Fruit fly (Drosophila melanogaster) Kc167 (cell line): Measurements from ENCODE around the gene CG32820.

Experiments
- Myc ChIP-seq: fragments of >200 bp; optimal IDR thresholded peaks from 2 replicates; lab custom pipeline; 2017; ENCODE audit warnings: missing external identifiers
- Sin3A ChIP-seq: fragments of >200 bp; optimal IDR thresholded peaks from 2 replicates; lab custom pipeline; 2018; ENCODE audit warnings: missing external identifiers
- h ChIP-seq: fragments of >200 bp; optimal IDR thresholded peaks from 3 replicates; lab custom pipeline; 2018; ENCODE audit warnings: missing external identifiers
- insv ChIP-seq: fragments of >200 bp; optimal IDR thresholded peaks from 3 replicates; lab custom pipeline; 2018; ENCODE audit warnings: missing external identifiers
- psq ChIP-seq: fragments of >200 bp; optimal IDR thresholded peaks from 2 replicates; lab custom pipeline; 2017; ENCODE audit warnings: missing external identifiers
- ttk ChIP-seq: sonication (Bioruptor generic); optimal IDR thresholded peaks from 2 replicates; lab custom pipeline; 2017; ENCODE audit warnings: missing external identifiers

The CG32820 gene

dm6 chrX:21604956-21605502 lies 10.0 kb downstream of the CG32820 start, which contains the start of gene GCS2alpha:
TSS of gene GCS2alpha (minus strand) at chrX:21605264.
- TF ChIP-seq insv (no peak), h (lab: Kevin White, UChicago) (no peak), Sin3A (no peak), psq (lab: Kevin White, UChicago) (no peak), Myc (lab: Kevin White, UChicago) (no peak), ttk (lab: Kevin White, UChicago) (no peak)

dm6 chrX:21593907-21594306 lies 21.1 kb downstream of the CG32820 start:
- TF ChIP-seq Myc (lab: Kevin White, UChicago): no peak
- no peak for TF ChIP-seq insv
- no peak for TF ChIP-seq Sin3A
- no peak for TF ChIP-seq psq (lab: Kevin White, UChicago)
- TF ChIP-seq h (lab: Kevin White, UChicago): no peak
- TF ChIP-seq ttk (lab: Kevin White, UChicago): no peak

dm6 chrX:21591990-21592389 lies 23.0 kb downstream of the CG32820 start:
- TF ChIP-seq Sin3A: no peak
- no peak for TF ChIP-seq insv
- no peak for TF ChIP-seq psq (lab: Kevin White, UChicago)
- no peak for TF ChIP-seq ttk (lab: Kevin White, UChicago)
- no peak for TF ChIP-seq h (lab: Kevin White, UChicago)
- no peak for TF ChIP-seq Myc (lab: Kevin White, UChicago)

DNA sequence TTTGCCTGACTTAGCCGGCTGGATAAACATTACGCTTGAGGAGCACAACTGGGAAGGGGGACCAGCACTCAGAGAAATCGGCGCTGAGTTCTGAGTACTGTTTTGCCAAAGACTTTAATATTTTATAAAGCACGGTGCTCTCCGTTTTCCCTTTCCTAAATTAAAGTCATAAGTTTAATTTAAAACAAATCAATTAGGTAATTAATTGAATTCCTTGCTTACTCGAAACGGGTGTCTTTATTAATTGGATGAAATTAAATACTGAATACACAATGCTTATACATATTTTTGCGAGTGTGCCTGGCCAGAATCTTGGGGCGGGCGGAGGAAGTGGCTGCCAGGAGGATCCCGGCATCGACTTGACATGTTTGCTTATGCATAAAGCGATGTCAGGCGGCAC lies 25.1 kb downstream of the CG32820 start:
- TF ChIP-seq psq (lab: Kevin White, UChicago) (no peak), ttk (lab: Kevin White, UChicago) (no peak), h (lab: Kevin White, UChicago) (no peak), Myc (lab: Kevin White, UChicago) (no peak), insv (no peak), Sin3A (no peak)

DNA sequence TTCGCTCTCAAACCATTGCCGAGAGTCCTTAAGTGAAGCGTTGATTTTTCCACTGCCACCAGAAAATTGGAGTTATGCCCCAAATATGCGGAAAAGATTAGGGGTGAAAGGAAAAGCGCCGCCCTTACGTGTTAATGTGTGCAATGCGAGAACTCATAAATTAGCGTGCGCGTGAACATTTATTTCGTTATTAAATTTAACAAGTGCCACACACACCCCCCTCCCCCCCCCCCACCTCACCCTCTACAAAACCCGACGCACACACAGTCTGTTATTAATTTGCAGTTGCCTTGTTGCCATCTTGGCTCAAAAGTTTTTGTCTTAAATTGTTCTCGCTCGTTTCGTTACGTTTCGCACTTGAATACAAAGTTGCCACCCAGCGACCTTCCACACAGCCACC lies 27.0 kb downstream of the CG32820 start:
- TF ChIP-seq Myc (lab: Kevin White, UChicago) (no peak), psq (lab: Kevin White, UChicago) (no peak), insv (no peak), Sin3A (no peak), h (lab: Kevin White, UChicago) (no peak), ttk (lab: Kevin White, UChicago) (no peak)

DNA sequence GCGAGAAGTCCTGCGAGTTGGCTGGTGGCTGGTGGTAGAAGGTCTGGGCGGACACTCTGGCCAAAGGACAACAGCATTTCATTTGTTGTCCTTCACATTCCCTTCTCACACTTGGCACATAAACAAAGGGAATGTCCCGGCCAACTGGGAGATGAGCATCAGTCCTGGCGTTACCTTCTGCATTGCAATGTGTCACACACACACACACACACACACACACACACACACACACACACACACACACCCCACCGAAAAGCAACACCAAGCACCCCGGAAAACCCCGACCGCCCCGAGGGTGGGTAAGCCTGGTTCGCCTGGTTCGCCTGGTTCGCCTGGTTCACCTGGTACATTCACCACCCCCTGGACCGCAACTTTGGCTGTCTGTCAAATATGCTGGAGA lies 47.2 kb downstream of the CG32820 start:
- TF ChIP-seq ttk (lab: Kevin White, UChicago) (no peak), psq (lab: Kevin White, UChicago) (no peak), h (lab: Kevin White, UChicago) (no peak), Sin3A (no peak), Myc (lab: Kevin White, UChicago) (no peak), insv (no peak)

dm6 chrX:21565539-21565938 lies 49.5 kb downstream of the CG32820 start:
- TF ChIP-seq h (lab: Kevin White, UChicago) (no peak), psq (lab: Kevin White, UChicago) (no peak), Sin3A (no peak)

DNA sequence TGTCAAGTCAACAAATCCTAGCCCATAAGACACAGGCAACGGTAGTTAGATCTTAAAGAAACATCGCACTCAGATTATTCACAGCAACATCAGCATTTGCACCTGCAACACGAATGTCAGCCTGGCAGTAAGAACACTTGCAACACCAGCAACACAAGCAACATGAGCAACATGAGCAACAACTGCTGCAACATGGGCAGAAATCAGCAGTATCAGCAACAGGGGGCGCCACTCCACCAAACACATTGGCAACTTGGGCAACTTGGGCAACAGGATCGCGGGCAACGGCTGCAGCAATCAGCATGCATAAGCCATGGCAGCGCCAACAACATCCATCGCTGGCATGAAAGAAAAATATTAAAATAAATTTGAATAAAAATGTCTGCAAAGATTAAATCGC lies 52.2 kb downstream of the CG32820 start:
- no peak for TF ChIP-seq Myc (lab: Kevin White, UChicago)
- TF ChIP-seq psq (lab: Kevin White, UChicago): no peak
- TF ChIP-seq Sin3A: no peak
- no peak for TF ChIP-seq insv
- no peak for TF ChIP-seq h (lab: Kevin White, UChicago)
- no peak for TF ChIP-seq ttk (lab: Kevin White, UChicago)
